Worm (Caenorhabditis elegans) whole organism, L4 larva: ENCODE data around the gene scc-3.

Experiments used
- F26F4.8 ChIP-seq: fragments of 200-800 bp; sonication (Bioruptor generic); conservative IDR thresholded peaks from 2 replicates; pipeline ENCODE4 v1.3.6; 2022; ENCODE audit warnings: missing genetic modification characterization, missing compliant biosample characterization
- F37D6.2 ChIP-seq: sonication (generic microtip); optimal IDR thresholded peaks from 2 replicates; lab custom pipeline; 2016; ENCODE audit warnings: mild to moderate bottlenecking, missing genetic modification characterization, missing compliant biosample characterization
- F44E2.7 ChIP-seq: fragments of 200-800 bp; sonication (Bioruptor generic); IDR thresholded peaks from 2 replicates; pipeline ENCODE4 v2.1.2; 2022; ENCODE audit warnings: missing genetic modification characterization, missing compliant biosample characterization
- T26A8.4 ChIP-seq: fragments of 200-800 bp; sonication (Bioruptor generic); IDR thresholded peaks from 2 replicates; pipeline ENCODE4 v1.3.6; 2022; ENCODE audit warnings: missing genetic modification characterization, missing compliant biosample characterization
- Y48G9A.11 ChIP-seq: fragments of 200-800 bp; sonication (Bioruptor generic); IDR thresholded peaks from 2 replicates; pipeline ENCODE4 v1.3.6; 2022; ENCODE audit warnings: missing genetic modification reagents, missing genetic modification characterization, missing compliant biosample characterization
- ZK337.2 ChIP-seq: fragments of 200-800 bp; sonication (Bioruptor generic); IDR thresholded peaks from 2 replicates; pipeline ENCODE4 v1.3.6; 2022; ENCODE audit warnings: missing genetic modification reagents, missing genetic modification characterization, missing compliant biosample characterization
- aha-1 ChIP-seq: fragments of 150-350 bp; peaks from one replicate; lab custom pipeline; 2014; ENCODE audit warnings: missing biosample characterization, missing genetic modification characterization
- aly-2 ChIP-seq: sonication (generic microtip); optimal IDR thresholded peaks from 2 replicates; lab custom pipeline; 2018; ENCODE audit warnings: missing biosample characterization, missing genetic modification characterization
- arid-1 ChIP-seq: fragments of 200-800 bp; sonication (Bioruptor generic); conservative IDR thresholded peaks from 2 replicates; pipeline ENCODE4 v1.3.6; 2022; ENCODE audit warnings: missing genetic modification reagents, missing genetic modification characterization, missing compliant biosample characterization
- ceh-20 ChIP-seq: fragments of 200-800 bp; sonication (Bioruptor generic); IDR thresholded peaks from 2 replicates; pipeline ENCODE4 v1.3.6; 2022; ENCODE audit warnings: missing genetic modification reagents, missing genetic modification characterization, missing compliant biosample characterization
- ceh-44 ChIP-seq: fragments of 200-800 bp; sonication (Bioruptor generic); IDR thresholded peaks from 2 replicates; pipeline ENCODE4 v1.3.6; 2022; ENCODE audit warnings: missing genetic modification reagents, missing genetic modification characterization, missing compliant biosample characterization
- ceh-62 ChIP-seq: sonication (generic microtip); optimal IDR thresholded peaks from 2 replicates; lab custom pipeline; 2017; ENCODE audit warnings: missing biosample characterization, missing genetic modification characterization
- ctbp-1 ChIP-seq: fragments of 200-800 bp; sonication (Bioruptor generic); IDR thresholded peaks from 2 replicates; pipeline ENCODE4 v1.3.6; 2022; ENCODE audit warnings: missing genetic modification reagents, missing genetic modification characterization, missing compliant biosample characterization
- daf-16 ChIP-seq, 3 experiments: sonication (generic microtip); optimal IDR thresholded peaks; 2 replicates each; lab custom pipeline; 2016 to 2017; ENCODE audit warnings: missing genetic modification characterization in 3 of 3, missing genetic modification reagents in 3 of 3, mild to moderate bottlenecking in 2 of 3, missing compliant biosample characterization in 2 of 3, missing biosample characterization in 1 of 3, moderate library complexity in 1 of 3
- daf-19 ChIP-seq: fragments of 200-800 bp; sonication (Bioruptor generic); conservative IDR thresholded peaks from 2 replicates; pipeline ENCODE4 v1.3.6; 2022; ENCODE audit warnings: missing genetic modification characterization, missing compliant biosample characterization
- dmd-6 ChIP-seq: fragments of 200-800 bp; sonication (Bioruptor generic); IDR thresholded peaks from 2 replicates; pipeline ENCODE4 v1.3.6; 2022; ENCODE audit warnings: missing genetic modification reagents, missing genetic modification characterization, missing compliant biosample characterization
- dmd-8 ChIP-seq: fragments of 200-800 bp; sonication (Bioruptor generic); IDR thresholded peaks from 2 replicates; pipeline ENCODE4 v1.3.6; 2022; ENCODE audit warnings: missing genetic modification characterization, missing compliant biosample characterization
- duxl-1 ChIP-seq: sonication (generic microtip); optimal IDR thresholded peaks from 2 replicates; lab custom pipeline; 2016; ENCODE audit warnings: mild to moderate bottlenecking, missing genetic modification characterization, moderate library complexity, missing compliant biosample characterization; ENCODE audit not compliant: poor library complexity
- dve-1 ChIP-seq: sonication (generic microtip); optimal IDR thresholded peaks from 2 replicates; lab custom pipeline; 2017; ENCODE audit warnings: antibody characterized with exemption, mild to moderate bottlenecking, missing genetic modification characterization, missing compliant biosample characterization; ENCODE audit not compliant: insufficient read depth
- fkh-10 ChIP-seq: fragments of 150-350 bp; optimal IDR thresholded peaks from 2 replicates; lab custom pipeline; 2014; ENCODE audit warnings: missing biosample characterization, missing genetic modification reagents, missing genetic modification characterization
- hlh-11 ChIP-seq: fragments of 200-800 bp; sonication (Bioruptor generic); optimal IDR thresholded peaks from 2 replicates; lab custom pipeline; 2018; ENCODE audit warnings: mild to moderate bottlenecking, missing genetic modification characterization, missing compliant biosample characterization
- hlh-30 ChIP-seq: sonication (generic microtip); optimal IDR thresholded peaks from 2 replicates; lab custom pipeline; 2017; ENCODE audit warnings: antibody characterized with exemption, mild to moderate bottlenecking, missing genetic modification characterization, missing compliant biosample characterization; ENCODE audit not compliant: insufficient read depth
- hmg-1.1 ChIP-seq: fragments of 200-800 bp; sonication (Bioruptor generic); IDR thresholded peaks from 2 replicates; pipeline ENCODE4 v1.3.6; 2022; ENCODE audit warnings: missing genetic modification reagents, missing genetic modification characterization, missing compliant biosample characterization
- lin-15B ChIP-seq: fragments of 150-350 bp; sonication (generic microtip); optimal IDR thresholded peaks from 3 replicates; lab custom pipeline; 2014; ENCODE audit warnings: missing biosample characterization, missing genetic modification characterization
- lin-29 ChIP-seq: fragments of 200-800 bp; sonication (Bioruptor generic); IDR thresholded peaks from 2 replicates; pipeline ENCODE4 v1.3.6; 2022; ENCODE audit warnings: missing genetic modification reagents, missing genetic modification characterization, missing compliant biosample characterization
- lin-38 ChIP-seq: fragments of 200-800 bp; sonication (Bioruptor generic); IDR thresholded peaks from 2 replicates; pipeline ENCODE4 v1.3.6; 2022; ENCODE audit warnings: missing genetic modification reagents, missing genetic modification characterization, missing compliant biosample characterization
- lir-3 ChIP-seq: sonication (generic microtip); optimal IDR thresholded peaks from 2 replicates; lab custom pipeline; 2016; ENCODE audit warnings: mild to moderate bottlenecking, missing genetic modification characterization, missing compliant biosample characterization
- madf-9 ChIP-seq: fragments of 200-800 bp; sonication (Bioruptor generic); conservative IDR thresholded peaks from 2 replicates; pipeline ENCODE4 v1.3.6; 2022; ENCODE audit warnings: missing genetic modification reagents, missing genetic modification characterization, missing compliant biosample characterization
- mdl-1 ChIP-seq, 2 experiments: fragments of 150-350 bp in 1 of 2; sonication (generic microtip) in 1 of 2; optimal IDR thresholded peaks; 2 replicates each; lab custom pipeline; 2014 to 2017; ENCODE audit warnings: missing biosample characterization in 2 of 2, missing genetic modification characterization in 2 of 2
- mep-1 ChIP-seq: fragments of 150-350 bp; sonication (generic microtip); optimal IDR thresholded peaks from 3 replicates; lab custom pipeline; 2014; ENCODE audit warnings: missing biosample characterization, missing genetic modification characterization
- mes-2 ChIP-seq: sonication (generic microtip); optimal IDR thresholded peaks from 2 replicates; lab custom pipeline; 2016; ENCODE audit warnings: missing genotype, mild to moderate bottlenecking, missing genetic modification characterization, missing compliant biosample characterization; ENCODE audit not compliant: poor library complexity, severe bottlenecking
- nhr-102 ChIP-seq: sonication (generic microtip); optimal IDR thresholded peaks from 2 replicates; lab custom pipeline; 2016; ENCODE audit warnings: mild to moderate bottlenecking, missing genetic modification characterization, moderate library complexity, missing compliant biosample characterization
- nhr-11 ChIP-seq: fragments of 150-350 bp; optimal IDR thresholded peaks from 2 replicates; lab custom pipeline; 2014; ENCODE audit warnings: missing biosample characterization, missing genetic modification characterization
- nhr-28 ChIP-seq: fragments of 150-350 bp; optimal IDR thresholded peaks from 2 replicates; lab custom pipeline; 2014; ENCODE audit warnings: missing biosample characterization, missing genetic modification characterization
- php-3 ChIP-seq: fragments of 200-800 bp; sonication (Bioruptor generic); IDR thresholded peaks from 2 replicates; pipeline ENCODE4 v1.3.6; 2022; ENCODE audit warnings: missing genetic modification reagents, missing genetic modification characterization, missing compliant biosample characterization
- rbr-2 ChIP-seq: sonication (generic microtip); optimal IDR thresholded peaks from 2 replicates; lab custom pipeline; 2016; ENCODE audit warnings: missing genotype, missing genetic modification characterization, missing compliant biosample characterization
- snpc-4 ChIP-seq: fragments of 150-350 bp; optimal IDR thresholded peaks from 2 replicates; lab custom pipeline; 2014; ENCODE audit warnings: missing biosample characterization, missing genetic modification characterization
- tag-97 ChIP-seq: fragments of 200-800 bp; sonication (Bioruptor generic); IDR thresholded peaks from 2 replicates; pipeline ENCODE4 v1.3.6; 2022; ENCODE audit warnings: missing genetic modification characterization, missing compliant biosample characterization
- vab-7 ChIP-seq: fragments of 200-800 bp; sonication (Bioruptor generic); IDR thresholded peaks from 2 replicates; pipeline ENCODE4 v1.3.6; 2022; ENCODE audit warnings: missing genetic modification reagents, missing genetic modification characterization, missing compliant biosample characterization
- zip-11 ChIP-seq: fragments of 200-800 bp; sonication (Bioruptor generic); IDR thresholded peaks from 2 replicates; pipeline ENCODE4 v1.3.6; 2022; ENCODE audit warnings: missing genetic modification characterization, missing compliant biosample characterization
- zip-2 ChIP-seq: fragments of 150-350 bp; optimal IDR thresholded peaks from 2 replicates; lab custom pipeline; 2014; ENCODE audit warnings: missing biosample characterization, missing genetic modification characterization
- ztf-11 ChIP-seq: fragments of 150-350 bp; optimal IDR thresholded peaks from 2 replicates; lab custom pipeline; 2014; ENCODE audit warnings: missing biosample characterization, missing genetic modification characterization

Gene scc-3

DNA sequence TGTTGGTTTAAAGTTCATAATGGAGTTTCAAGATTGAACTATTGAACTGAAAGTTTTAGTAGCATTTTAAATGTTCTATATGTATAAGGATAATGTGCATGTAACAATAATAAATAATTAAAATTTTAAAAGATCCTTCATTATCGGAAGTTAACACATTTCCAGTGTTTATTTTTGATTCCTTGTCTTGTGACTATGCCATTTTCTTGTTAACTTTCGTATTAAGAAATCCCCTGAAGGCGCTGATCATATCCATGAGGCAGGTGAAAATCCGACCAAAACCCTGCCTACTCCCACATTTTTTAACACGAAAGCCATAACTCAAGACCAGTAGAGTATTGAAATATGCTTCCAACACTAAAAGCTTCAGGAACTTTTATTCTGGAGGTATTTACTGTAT lies 44.0 kb upstream of the scc-3 start, which contains the start of gene R11D1.7:
Gene R11D1.7 (plus strand): TSS at position 301 of the 400 bp plus-strand sequence.
- TF ChIP-seq duxl-1 (tag; lab: Kevin White, UChicago) (no peak), T26A8.4 (GFP tag; lab: Robert Waterston, UW) (no peak), snpc-4 (tag; lab: Kevin White, UChicago) (no peak), mes-2 (tag; lab: Kevin White, UChicago) (no peak), mep-1 (no peak)

DNA sequence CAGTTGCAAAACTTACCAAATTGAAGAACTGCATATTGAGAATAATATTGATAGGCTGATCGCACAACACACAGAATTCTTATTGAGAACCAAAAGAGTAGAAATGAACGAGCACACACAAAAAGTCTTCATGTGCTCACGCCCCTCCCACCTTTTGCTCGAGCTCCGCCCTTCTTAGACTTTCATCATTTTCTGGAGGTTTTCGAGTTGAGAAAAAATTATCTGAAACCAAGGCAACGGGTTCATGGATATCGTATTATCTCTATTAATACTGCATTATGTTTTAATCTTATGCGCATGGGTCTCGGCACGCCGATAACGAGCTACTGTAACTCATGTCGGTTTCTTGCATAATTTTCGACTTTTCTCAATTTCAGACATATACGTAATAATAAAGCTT lies 37.9 kb upstream of the scc-3 start, which contains the start of gene R11D1.12:
Gene R11D1.12 (minus strand): TSS at position 101 of the 400 bp plus-strand sequence.
- no peak for TF ChIP-seq vab-7
- no peak for TF ChIP-seq aha-1
- no peak for TF ChIP-seq F44E2.7 (GFP tag; lab: Robert Waterston, UW)
- TF ChIP-seq F37D6.2 (tag; lab: Kevin White, UChicago) = no peak
- no peak for TF ChIP-seq php-3 (GFP tag; lab: Robert Waterston, UW)
- TF ChIP-seq madf-9 = no peak
- no peak for TF ChIP-seq fkh-10 (GFP tag; lab: Kevin White, UChicago)
- TF ChIP-seq lin-29 (GFP tag; lab: Robert Waterston, UW) = no peak
- TF ChIP-seq mdl-1 (tag; optimal IDR thresholded peaks at IDR 0.05; lab: Kevin White, UChicago) = no peak
- TF ChIP-seq rbr-2 = no peak
- TF ChIP-seq lir-3 (tag; lab: Kevin White, UChicago) = no peak
- TF ChIP-seq daf-19 (GFP tag; lab: Robert Waterston, UW) = no peak
- no peak for TF ChIP-seq ceh-44 (GFP tag; lab: Robert Waterston, UW)
- no peak for TF ChIP-seq lin-38 (GFP tag; lab: Robert Waterston, UW)
- TF ChIP-seq dmd-8 (GFP tag; lab: Robert Waterston, UW) = no peak
- no peak for TF ChIP-seq ctbp-1 (GFP tag; lab: Robert Waterston, UW)
- TF ChIP-seq nhr-28 (tag; lab: Kevin White, UChicago) = no peak
- TF ChIP-seq hmg-1.1 (GFP tag; lab: Robert Waterston, UW) = no peak
- TF ChIP-seq hlh-11 = no peak
- TF ChIP-seq duxl-1 (tag; lab: Kevin White, UChicago) = no peak

DNA sequence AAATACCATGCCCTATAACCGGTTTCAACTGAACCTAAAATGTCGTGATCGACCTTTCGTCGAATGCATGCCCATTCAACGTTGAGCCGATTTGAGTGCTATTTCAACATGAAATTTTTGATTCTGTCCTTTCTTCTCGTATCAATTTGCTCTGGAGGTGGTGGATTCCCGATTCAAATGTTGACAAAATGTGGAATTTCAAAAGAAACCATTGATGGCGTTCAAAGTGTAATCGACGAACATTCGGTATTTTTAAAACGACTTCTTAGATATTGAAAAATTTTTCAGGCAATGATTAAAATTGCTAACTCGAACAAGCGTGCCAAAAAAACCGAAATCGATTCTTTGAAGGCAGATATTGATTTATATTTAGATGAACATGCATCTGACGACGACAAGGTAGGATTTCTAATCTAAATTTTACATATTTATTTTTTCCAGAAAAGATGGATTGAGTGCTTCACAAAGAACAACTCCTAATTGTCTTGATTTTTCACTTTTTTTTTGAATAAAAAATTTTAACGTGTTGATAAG lies 36.6 kb upstream of the scc-3 start, which contains the start of gene R11D1.13:
Gene R11D1.13 (plus strand): TSS at position 51 of the 534 bp plus-strand sequence.
- peak; percentile 36; the same call in 1 of the 2 replicates for TF ChIP-seq lin-38 (GFP tag; lab: Robert Waterston, UW)
- TF ChIP-seq ceh-20 (GFP tag; lab: Robert Waterston, UW) = no peak
- TF ChIP-seq daf-19 (GFP tag; lab: Robert Waterston, UW) = 0 out of 2 replicates have a peak, but pooled peaks have one; percentile 46
- peak; percentile 31; the same call in 1 of the 2 replicates for TF ChIP-seq Y48G9A.11 (GFP tag; lab: Robert Waterston, UW)
- TF ChIP-seq dve-1 (tag; lab: Kevin White, UChicago) = no peak

DNA sequence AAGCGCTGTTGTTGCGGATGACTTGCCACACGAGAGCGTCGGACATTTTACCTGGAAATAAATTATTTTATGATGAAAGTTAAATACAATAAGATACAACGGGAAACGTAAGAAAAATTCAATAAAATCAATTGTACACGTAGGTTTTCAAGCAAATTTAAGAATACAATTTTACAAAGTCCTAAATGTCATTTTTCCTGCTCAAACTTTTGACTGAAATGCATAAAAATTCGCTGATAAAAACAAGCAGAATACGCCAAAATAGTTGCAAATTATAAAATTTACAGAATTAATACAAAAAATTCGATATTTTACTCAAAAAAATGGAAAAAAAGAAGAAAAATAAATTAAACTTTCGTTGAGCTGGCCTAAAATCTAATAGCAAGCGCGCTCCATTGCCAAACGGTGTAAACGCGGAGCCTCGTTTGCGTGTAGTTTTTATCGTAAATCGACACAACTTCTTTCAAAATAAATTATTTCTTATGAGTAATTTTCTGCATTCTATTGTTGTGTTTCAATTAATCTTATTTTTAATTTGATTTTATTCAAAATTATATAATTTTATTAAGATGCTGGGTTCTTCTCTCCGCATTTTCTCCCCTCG lies 35.6 kb upstream of the scc-3 start, which contains the start of the genes rpl-28 and mrpl-49:
Gene rpl-28 (minus strand): TSS at position 51 of the 604 bp plus-strand sequence.
Gene mrpl-49 (plus strand): TSS at position 570 of the 604 bp plus-strand sequence.
- TF ChIP-seq hlh-11 = no peak
- no peak for TF ChIP-seq ztf-11 (tag; lab: Kevin White, UChicago)
- TF ChIP-seq mdl-1 (tag; optimal IDR thresholded peaks at IDR 0.05; lab: Kevin White, UChicago) = peak in 1 of 2 experiments; percentile 20
- no peak for TF ChIP-seq ceh-62 (tag; lab: Kevin White, UChicago)
- TF ChIP-seq daf-16 (GFP tag; optimal IDR thresholded peaks at IDR 0.05; lab: Kevin White, UChicago) = no peak
- TF ChIP-seq daf-16 (tag; optimal IDR thresholded peaks at IDR 0.05; lab: Kevin White, UChicago) = peak; percentile 57
- no peak for TF ChIP-seq zip-11
- TF ChIP-seq F26F4.8 (GFP tag; lab: Robert Waterston, UW) = no peak
- TF ChIP-seq tag-97 (GFP tag; lab: Robert Waterston, UW) = no peak
- peak; percentile 73 for TF ChIP-seq rbr-2
- no peak for TF ChIP-seq aly-2 (tag; lab: Kevin White, UChicago)
- no peak for TF ChIP-seq zip-2 (tag; lab: Kevin White, UChicago)
- peak; percentile 54 for TF ChIP-seq nhr-102 (tag; lab: Kevin White, UChicago)
- TF ChIP-seq nhr-11 = peak; percentile 88
- TF ChIP-seq mes-2 (tag; lab: Kevin White, UChicago) = no peak
- TF ChIP-seq ZK337.2 (GFP tag; lab: Robert Waterston, UW) = 0 out of 2 replicates have a peak, but pooled peaks have one; percentile 6
- peak; percentile 99 for TF ChIP-seq Y48G9A.11 (GFP tag; lab: Robert Waterston, UW)
- TF ChIP-seq dmd-6 = peak; percentile 67
- no peak for TF ChIP-seq dmd-8 (GFP tag; lab: Robert Waterston, UW)
- TF ChIP-seq lin-15B (tag; lab: Kevin White, UChicago) = peak; percentile 86
- TF ChIP-seq arid-1 (GFP tag; lab: Robert Waterston, UW) = no peak
- TF ChIP-seq nhr-28 (tag; lab: Kevin White, UChicago) = peak; percentile 80
- TF ChIP-seq hlh-30 (tag; lab: Kevin White, UChicago) = peak; percentile 76
